Worm (Caenorhabditis elegans) whole organism, L2 larva: ENCODE results near the gene sri-61.

Source experiments
- C34F6.9 ChIP-seq: fragments of 150-350 bp; optimal IDR thresholded peaks from 2 replicates; lab custom pipeline; 2014; ENCODE audit warnings: missing biosample characterization, missing genetic modification characterization
- F13H6.1 ChIP-seq: sonication (generic microtip); optimal IDR thresholded peaks from 2 replicates; lab custom pipeline; 2016; ENCODE audit warnings: missing genetic modification characterization, missing compliant biosample characterization
- R02D3.7 ChIP-seq: fragments of 150-350 bp; optimal IDR thresholded peaks from 2 replicates; lab custom pipeline; 2014; ENCODE audit warnings: missing biosample characterization, missing genetic modification characterization
- Y55F3AM.14 ChIP-seq: fragments of 200-800 bp; sonication (Bioruptor generic); optimal IDR thresholded peaks from 2 replicates; lab custom pipeline; 2018; ENCODE audit warnings: mild to moderate bottlenecking, missing genetic modification characterization, missing compliant biosample characterization
- ZK546.5 ChIP-seq: sonication (generic microtip); optimal IDR thresholded peaks from 2 replicates; lab custom pipeline; 2017; ENCODE audit warnings: missing biosample characterization, missing genetic modification characterization
- alr-1 ChIP-seq: fragments of 150-350 bp; optimal IDR thresholded peaks from 2 replicates; lab custom pipeline; 2014; ENCODE audit warnings: missing biosample characterization, missing genetic modification characterization
- aly-2 ChIP-seq: fragments of 150-350 bp; optimal IDR thresholded peaks from 2 replicates; lab custom pipeline; 2014; ENCODE audit warnings: missing biosample characterization, missing genetic modification characterization
- ama-1 ChIP-seq: fragments of 150-350 bp; optimal IDR thresholded peaks from 2 replicates; lab custom pipeline; 2018; ENCODE audit warnings: inconsistent platforms
- blmp-1 ChIP-seq: sonication (generic microtip); optimal IDR thresholded peaks from 2 replicates; lab custom pipeline; 2017; ENCODE audit warnings: missing genetic modification characterization, mild to moderate bottlenecking, missing compliant biosample characterization, antibody characterized with exemption, moderate library complexity; ENCODE audit not compliant: insufficient read depth
- ceh-16 ChIP-seq: fragments of 150-350 bp; optimal IDR thresholded peaks from 2 replicates; lab custom pipeline; 2014; ENCODE audit warnings: missing biosample characterization, missing genetic modification characterization
- ceh-82 ChIP-seq: fragments of 150-350 bp; optimal IDR thresholded peaks from 2 replicates; lab custom pipeline; 2014; ENCODE audit warnings: missing biosample characterization, missing genetic modification characterization
- crh-2 ChIP-seq: sonication (generic microtip); optimal IDR thresholded peaks from 2 replicates; lab custom pipeline; 2017; ENCODE audit warnings: missing biosample characterization, missing genetic modification characterization
- dmd-4 ChIP-seq: sonication (generic microtip); optimal IDR thresholded peaks from 2 replicates; lab custom pipeline; 2017; ENCODE audit warnings: missing biosample characterization, missing genetic modification characterization
- egl-27 ChIP-seq: sonication (generic microtip); optimal IDR thresholded peaks from 3 replicates; lab custom pipeline; 2017; ENCODE audit warnings: missing biosample characterization, missing genetic modification reagents, missing genetic modification characterization
- elt-1 ChIP-seq: fragments of 150-350 bp; optimal IDR thresholded peaks from 2 replicates; lab custom pipeline; 2014; ENCODE audit warnings: missing biosample characterization, missing genetic modification characterization
- elt-3 ChIP-seq: sonication (generic microtip); optimal IDR thresholded peaks from 2 replicates; lab custom pipeline; 2017; ENCODE audit warnings: missing biosample characterization, missing genetic modification characterization
- fos-1 ChIP-seq: fragments of 150-350 bp; optimal IDR thresholded peaks from 2 replicates; lab custom pipeline; 2014; ENCODE audit warnings: missing biosample characterization, missing genetic modification characterization
- gmeb-1 ChIP-seq: fragments of 150-350 bp; optimal IDR thresholded peaks from 2 replicates; lab custom pipeline; 2014; ENCODE audit warnings: missing biosample characterization, missing genetic modification characterization
- lin-11 ChIP-seq: fragments of 150-350 bp; sonication (generic microtip); optimal IDR thresholded peaks from 2 replicates; lab custom pipeline; 2014; ENCODE audit warnings: missing biosample characterization, missing genetic modification characterization, inconsistent platforms, mixed read lengths
- lin-13 ChIP-seq: fragments of 150-350 bp; optimal IDR thresholded peaks from 2 replicates; lab custom pipeline; 2014; ENCODE audit warnings: missing biosample characterization, missing genetic modification reagents, missing genetic modification characterization
- lin-39 ChIP-seq: fragments of 150-350 bp; optimal IDR thresholded peaks from 2 replicates; lab custom pipeline; 2014; ENCODE audit warnings: missing biosample characterization, missing genetic modification reagents, missing genetic modification characterization
- lsy-2 ChIP-seq, 2 experiments: fragments of 150-350 bp in 1 of 2; sonication (generic microtip) in 1 of 2; optimal IDR thresholded peaks; 2 replicates each; lab custom pipeline; 2014 to 2017; ENCODE audit warnings: missing biosample characterization in 2 of 2, missing genetic modification characterization in 2 of 2
- mab-5 ChIP-seq: fragments of 150-350 bp; optimal IDR thresholded peaks from 2 replicates; lab custom pipeline; 2014; ENCODE audit warnings: missing biosample characterization, missing genetic modification characterization
- mbf-1 ChIP-seq: sonication (generic microtip); optimal IDR thresholded peaks from 2 replicates; lab custom pipeline; 2017; ENCODE audit warnings: missing biosample characterization, missing genetic modification characterization
- mdl-1 ChIP-seq, 2 experiments: fragments of 150-350 bp in 1 of 2; sonication (generic microtip) in 1 of 2; optimal IDR thresholded peaks; 2 replicates each; lab custom pipeline; 2017; ENCODE audit warnings: missing biosample characterization in 2 of 2, missing genetic modification characterization in 2 of 2
- nhr-10 ChIP-seq: sonication (generic microtip); optimal IDR thresholded peaks from 2 replicates; lab custom pipeline; 2017; ENCODE audit warnings: missing biosample characterization, missing genetic modification characterization
- nhr-11 ChIP-seq: fragments of 150-350 bp; optimal IDR thresholded peaks from 2 replicates; lab custom pipeline; 2014; ENCODE audit warnings: missing biosample characterization, missing genetic modification characterization
- nhr-12 ChIP-seq: fragments of 150-350 bp; optimal IDR thresholded peaks from 2 replicates; lab custom pipeline; 2014; ENCODE audit warnings: missing biosample characterization, missing genetic modification characterization
- nhr-129 ChIP-seq: fragments of 150-350 bp; optimal IDR thresholded peaks from 2 replicates; lab custom pipeline; 2014; ENCODE audit warnings: missing biosample characterization, missing genetic modification characterization
- nhr-21 ChIP-seq: fragments of 150-350 bp; optimal IDR thresholded peaks from 2 replicates; lab custom pipeline; 2014; ENCODE audit warnings: missing biosample characterization, missing genetic modification characterization
- nhr-23 ChIP-seq: fragments of 150-350 bp; optimal IDR thresholded peaks from 2 replicates; lab custom pipeline; 2014; ENCODE audit warnings: missing biosample characterization, missing genetic modification reagents, missing genetic modification characterization
- nhr-237 ChIP-seq: fragments of 150-350 bp; optimal IDR thresholded peaks from 2 replicates; lab custom pipeline; 2014; ENCODE audit warnings: missing biosample characterization, missing genetic modification characterization
- nhr-25 ChIP-seq: fragments of 150-350 bp; sonication (generic microtip); optimal IDR thresholded peaks from 3 replicates; lab custom pipeline; 2014; ENCODE audit warnings: missing biosample characterization, missing genetic modification characterization
- nhr-6 ChIP-seq: fragments of 150-350 bp; optimal IDR thresholded peaks from 2 replicates; lab custom pipeline; 2014; ENCODE audit warnings: missing biosample characterization, missing genetic modification characterization
- nhr-77 ChIP-seq: fragments of 150-350 bp; optimal IDR thresholded peaks from 2 replicates; lab custom pipeline; 2014; ENCODE audit warnings: missing biosample characterization, missing genetic modification characterization
- peb-1 ChIP-seq: fragments of 150-350 bp; optimal IDR thresholded peaks from 2 replicates; lab custom pipeline; 2014; ENCODE audit warnings: missing biosample characterization, missing genetic modification characterization
- sem-4 ChIP-seq: fragments of 150-350 bp; optimal IDR thresholded peaks from 2 replicates; lab custom pipeline; 2014; ENCODE audit warnings: missing biosample characterization, missing genetic modification reagents, missing genetic modification characterization
- skn-1 ChIP-seq: sonication (generic microtip); optimal IDR thresholded peaks from 2 replicates; lab custom pipeline; 2017; ENCODE audit warnings: missing biosample characterization, missing genetic modification characterization
- sma-3 ChIP-seq: sonication (generic microtip); optimal IDR thresholded peaks from 2 replicates; lab custom pipeline; 2016; ENCODE audit warnings: missing genetic modification reagents, missing genetic modification characterization, missing compliant biosample characterization
- sma-9 ChIP-seq, 2 experiments: fragments of 150-350 bp in 1 of 2; sonication (generic microtip) in 1 of 2; optimal IDR thresholded peaks; 2 replicates each; lab custom pipeline; 2014 to 2016; ENCODE audit warnings: missing genetic modification characterization in 2 of 2, mild to moderate bottlenecking in 1 of 2, missing biosample characterization in 1 of 2, missing compliant biosample characterization in 1 of 2, missing genetic modification reagents in 1 of 2, moderate library complexity in 1 of 2
- snpc-4 ChIP-seq: fragments of 150-350 bp; optimal IDR thresholded peaks from 2 replicates; lab custom pipeline; 2014; ENCODE audit warnings: missing biosample characterization, missing genetic modification characterization
- unc-39 ChIP-seq: fragments of 150-350 bp; optimal IDR thresholded peaks from 2 replicates; lab custom pipeline; 2014; ENCODE audit warnings: missing biosample characterization, missing genetic modification characterization
- unc-55 ChIP-seq: fragments of 150-350 bp; sonication (generic microtip); optimal IDR thresholded peaks from 3 replicates; lab custom pipeline; 2014; ENCODE audit warnings: missing biosample characterization, missing genetic modification reagents, missing genetic modification characterization
- unc-62 ChIP-seq: fragments of 150-350 bp; optimal IDR thresholded peaks from 2 replicates; lab custom pipeline; 2014; ENCODE audit warnings: missing biosample characterization, missing genetic modification reagents, missing genetic modification characterization
- zag-1 ChIP-seq: fragments of 150-350 bp; optimal IDR thresholded peaks from 2 replicates; lab custom pipeline; 2014; ENCODE audit warnings: missing biosample characterization, missing genetic modification characterization
- ztf-11 ChIP-seq: sonication (generic microtip); optimal IDR thresholded peaks from 2 replicates; lab custom pipeline; 2017; ENCODE audit warnings: missing biosample characterization, missing genetic modification characterization
- ztf-4 ChIP-seq: fragments of 150-350 bp; optimal IDR thresholded peaks from 2 replicates; lab custom pipeline; 2014; ENCODE audit warnings: missing biosample characterization, missing genetic modification characterization

The sri-61 gene

ce11 chrII:2700229-2700628 is at the start of gene sri-61:
sri-61 (minus strand) TSS chrII:2700329.
- TF ChIP-seq nhr-10 (tag; lab: Kevin White, UChicago) (no peak), lin-11 (no peak), elt-3 (tag; lab: Kevin White, UChicago) (no peak), elt-1 (tag; lab: Kevin White, UChicago) (no peak)

ce11 chrII:2749595-2750048 is 49.5 kb upstream of the sri-61 start, which contains the start of gene F29A7.4:
F29A7.4 (plus strand) TSS chrII:2749998.
- no peak for TF ChIP-seq nhr-23 (tag; lab: Kevin White, UChicago)
- TF ChIP-seq nhr-6 (tag; lab: Kevin White, UChicago), result no peak
- TF ChIP-seq lin-11, result no peak
- no peak for TF ChIP-seq ztf-4 (tag; lab: Kevin White, UChicago)
- no peak for TF ChIP-seq gmeb-1 (tag; lab: Kevin White, UChicago)
- no peak for TF ChIP-seq sma-9 (GFP tag; optimal IDR thresholded peaks at IDR 0.05; lab: Kevin White, UChicago)
- TF ChIP-seq sma-9 (tag; optimal IDR thresholded peaks at IDR 0.05; lab: Kevin White, UChicago), result no peak
- TF ChIP-seq fos-1 (tag; lab: Kevin White, UChicago), result peak; percentile 72

ce11 chrII:2747956-2748621 is 48.0 kb upstream of the sri-61 start:
- TF ChIP-seq fos-1 (tag; lab: Kevin White, UChicago) (no peak), ZK546.5 (no peak), sma-9 (GFP tag; optimal IDR thresholded peaks at IDR 0.05; lab: Kevin White, UChicago) (no peak), sma-9 (tag; optimal IDR thresholded peaks at IDR 0.05; lab: Kevin White, UChicago) (no peak), unc-39 (tag; lab: Kevin White, UChicago) (no peak), egl-27 (tag; lab: Kevin White, UChicago) (peak; percentile 23), ceh-16 (tag; lab: Kevin White, UChicago) (no peak), ztf-11 (tag; lab: Kevin White, UChicago) (no peak), ztf-4 (tag; lab: Kevin White, UChicago) (no peak), ama-1 (lab: Kevin White, UChicago) (no peak), lin-39 (tag; lab: Kevin White, UChicago) (no peak), sma-3 (GFP tag; lab: Kevin White, UChicago) (no peak), skn-1 (no peak), alr-1 (tag; lab: Kevin White, UChicago) (no peak), ceh-82 (tag; lab: Kevin White, UChicago) (peak; percentile 56), R02D3.7 (tag; lab: Kevin White, UChicago) (no peak), aly-2 (tag; lab: Kevin White, UChicago) (no peak), unc-55 (peak; percentile 87), gmeb-1 (tag; lab: Kevin White, UChicago) (no peak), nhr-25 (tag; lab: Kevin White, UChicago) (no peak), lin-13 (GFP tag; lab: Kevin White, UChicago) (no peak), zag-1 (peak; percentile 82), elt-1 (tag; lab: Kevin White, UChicago) (no peak), mdl-1 (tag; optimal IDR thresholded peaks at IDR 0.05; lab: Kevin White, UChicago) (peak in 1 of 2 experiments; percentile 41), F13H6.1 (tag; lab: Kevin White, UChicago) (peak; percentile 74), nhr-6 (tag; lab: Kevin White, UChicago) (peak; percentile 15), sem-4 (tag; lab: Kevin White, UChicago) (no peak), lin-11 (peak; percentile 45), mbf-1 (tag; lab: Kevin White, UChicago) (no peak), nhr-77 (tag; lab: Kevin White, UChicago) (no peak), nhr-129 (peak; percentile 73), nhr-23 (tag; lab: Kevin White, UChicago) (no peak), lsy-2 (tag; optimal IDR thresholded peaks at IDR 0.05; lab: Kevin White, UChicago) (peak; percentile 22 to 68), nhr-10 (tag; lab: Kevin White, UChicago) (no peak), nhr-237 (no peak), peb-1 (tag; lab: Kevin White, UChicago) (no peak), unc-62 (GFP tag; lab: Kevin White, UChicago) (no peak), elt-3 (tag; lab: Kevin White, UChicago) (no peak), Y55F3AM.14 (GFP tag; lab: Kevin White, UChicago) (no peak), snpc-4 (tag; lab: Kevin White, UChicago) (peak; percentile 65), mab-5 (peak; percentile 29), blmp-1 (no peak), crh-2 (tag; lab: Kevin White, UChicago) (peak; percentile 28), dmd-4 (tag; lab: Kevin White, UChicago) (no peak), nhr-11 (tag; lab: Kevin White, UChicago) (no peak), nhr-12 (tag; lab: Kevin White, UChicago) (no peak), nhr-21 (tag; lab: Kevin White, UChicago) (no peak), C34F6.9 (tag; lab: Kevin White, UChicago) (peak; percentile 90)
